In genomic region chr3R:18739435-18739977, dm6 we compare ENCODE assay signal across 2 fruit fly cellular contexts.
TF ChIP-seq lines count a peak whose summit lies in the region.

No protein-coding gene starts in this region.

TF ChIP-seq in whole organism, embryonic, 481 proteins besides CTCF, POLR2A, EP300 and RAD21 (continued from another document):
- TF ChIP-seq nom (GFP tag; optimal IDR thresholded peaks at IDR 0.05; lab: Kevin White, UChicago) (peak; percentile 24), CG10321 (GFP tag; IDR thresholded peaks at IDR 0.05; lab: Robert Waterston, UW) (no peak), E2f2 (GFP tag; IDR thresholded peaks at IDR 0.05; lab: Robert Waterston, UW) (0 out of 2 replicates have a peak, but pooled peaks have one; percentile 8), CG11398 (GFP tag; optimal IDR thresholded peaks at IDR 0.05; lab: Kevin White, UChicago) (no peak), CG10654 (GFP tag; optimal IDR thresholded peaks at IDR 0.05; lab: Kevin White, UChicago) (no peak), prd (optimal IDR thresholded peaks at IDR 0.05; lab: Kevin White, UChicago) (no peak), prd (GFP tag; IDR thresholded peaks at IDR 0.05; lab: Robert Waterston, UW) (no peak), kah (GFP tag; optimal IDR thresholded peaks at IDR 0.05; lab: Kevin White, UChicago) (no peak), Vsx1 (GFP tag; optimal IDR thresholded peaks at IDR 0.05; lab: Kevin White, UChicago) (no peak), CG18764 (GFP tag; optimal IDR thresholded peaks at IDR 0.05; lab: Kevin White, UChicago) (no peak), gem (tag; optimal IDR thresholded peaks at IDR 0.05; lab: Kevin White, UChicago) (no peak), CG2116 (GFP tag; optimal IDR thresholded peaks at IDR 0.05; lab: Kevin White, UChicago) (no peak), Med (GFP tag; lab: Kevin White, UChicago) (no peak)

TF ChIP-seq in whole organism, prepupa, 60 proteins besides CTCF, POLR2A, EP300 and RAD21 (continued from another document):
- no peak for TF ChIP-seq topi (GFP tag; optimal IDR thresholded peaks at IDR 0.05; lab: Kevin White, UChicago)
- TF ChIP-seq CG31627 (GFP tag; optimal IDR thresholded peaks at IDR 0.05; lab: Kevin White, UChicago) = peak; percentile 2
- TF ChIP-seq CG6163 (GFP tag; IDR thresholded peaks at IDR 0.05; lab: Robert Waterston, UW) = 0 out of 3 replicates have a peak, but pooled peaks have one; percentile 30
- no peak for TF ChIP-seq Ets96B (tag; optimal IDR thresholded peaks at IDR 0.05; lab: Kevin White, UChicago)
- no peak for TF ChIP-seq CG11902 (GFP tag; optimal IDR thresholded peaks at IDR 0.05; lab: Kevin White, UChicago)
- no peak for TF ChIP-seq Sox15 (GFP tag; optimal IDR thresholded peaks at IDR 0.05; lab: Kevin White, UChicago)
- no peak for TF ChIP-seq CG6792 (GFP tag; optimal IDR thresholded peaks at IDR 0.05; lab: Kevin White, UChicago)
- TF ChIP-seq CG15336 (GFP tag; IDR thresholded peaks at IDR 0.05; lab: Robert Waterston, UW) = no peak; the same call in 1 of the 2 replicates
- no peak for TF ChIP-seq CG6854 (GFP tag; optimal IDR thresholded peaks at IDR 0.05; lab: Kevin White, UChicago)
- peak; percentile 25 for TF ChIP-seq OdsH (GFP tag; optimal IDR thresholded peaks at IDR 0.05; lab: Kevin White, UChicago)
- TF ChIP-seq fd59A (GFP tag; optimal IDR thresholded peaks at IDR 0.05; lab: Kevin White, UChicago) = no peak
- no peak for TF ChIP-seq Blimp-1 (GFP tag; optimal IDR thresholded peaks at IDR 0.05; lab: Kevin White, UChicago)
- peak in 1 of 2 experiments; percentile 26 for TF ChIP-seq ss (GFP tag; optimal IDR thresholded peaks at IDR 0.05; lab: Kevin White, UChicago)
- no peak for TF ChIP-seq CG11294 (GFP tag; IDR thresholded peaks at IDR 0.05; lab: Robert Waterston, UW)
- no peak for TF ChIP-seq fkh (GFP tag; optimal IDR thresholded peaks at IDR 0.05; lab: Kevin White, UChicago)
- TF ChIP-seq esn (GFP tag; optimal IDR thresholded peaks at IDR 0.05; lab: Kevin White, UChicago) = peak; percentile 5
- TF ChIP-seq Smox (GFP tag; optimal IDR thresholded peaks at IDR 0.05; lab: Kevin White, UChicago) = no peak
- TF ChIP-seq Hr38 (GFP tag; optimal IDR thresholded peaks at IDR 0.05; lab: Kevin White, UChicago) = no peak
- peak; percentile 51 for TF ChIP-seq CG32006 (GFP tag; optimal IDR thresholded peaks at IDR 0.05; lab: Kevin White, UChicago)
- no peak for TF ChIP-seq dac (GFP tag; optimal IDR thresholded peaks at IDR 0.05; lab: Kevin White, UChicago)
